Fruit fly (Drosophila melanogaster): ENCODE results near the gene CG34008.

DNA sequence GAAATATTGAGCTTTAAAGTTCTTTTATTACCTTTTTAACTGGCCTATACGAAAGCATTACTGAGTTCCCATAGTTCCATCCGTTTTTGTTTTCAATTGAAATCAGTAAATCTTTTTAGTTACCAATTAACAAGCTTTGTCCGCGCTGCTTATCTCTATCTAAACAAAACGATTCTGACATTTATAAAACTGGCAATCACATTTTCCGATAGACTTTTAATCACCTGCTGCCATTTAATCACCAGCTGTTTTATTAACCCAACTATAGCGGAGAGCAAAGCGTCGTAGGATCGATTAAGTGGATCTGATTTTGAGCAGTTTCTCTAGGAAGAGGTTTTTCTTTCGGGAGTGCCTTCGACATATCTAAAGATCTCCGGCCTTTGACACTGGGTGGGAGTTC is 21.3 kb upstream of the CG34008 start:
- TF ChIP-seq cyc (GFP tag; optimal IDR thresholded peaks at IDR 0.05): no peak
- TF ChIP-seq pdm3 (GFP tag; optimal IDR thresholded peaks at IDR 0.05): no peak
- TF ChIP-seq net (GFP tag; optimal IDR thresholded peaks at IDR 0.05): no peak
- no peak for TF ChIP-seq CG31627 (GFP tag; optimal IDR thresholded peaks at IDR 0.05)
- no peak for TF ChIP-seq CG10631 (GFP tag; optimal IDR thresholded peaks at IDR 0.05)
- no peak for TF ChIP-seq Sox14 (GFP tag; optimal IDR thresholded peaks at IDR 0.05)
- no peak for TF ChIP-seq achi (GFP tag; optimal IDR thresholded peaks at IDR 0.05)
- no peak for TF ChIP-seq fkh (GFP tag; optimal IDR thresholded peaks at IDR 0.05)
- no peak for TF ChIP-seq CG16779 (tag; optimal IDR thresholded peaks at IDR 0.05)
